Worm (Caenorhabditis elegans) whole organism, late embryonic: ENCODE results near the gene B0218.5.

Source experiments
- F13H6.1 ChIP-seq: sonication (generic microtip); optimal IDR thresholded peaks from 2 replicates; lab custom pipeline; 2016; ENCODE audit warnings: missing genetic modification characterization, missing compliant biosample characterization
- Y22D7AL.16 ChIP-seq: sonication (generic microtip); optimal IDR thresholded peaks from 2 replicates; lab custom pipeline; 2016; ENCODE audit warnings: missing genetic modification characterization, missing compliant biosample characterization
- ama-1 ChIP-seq: fragments of 150-350 bp; optimal IDR thresholded peaks from 2 replicates; lab custom pipeline; 2014
- ceh-18 ChIP-seq: sonication (generic microtip); optimal IDR thresholded peaks from 2 replicates; lab custom pipeline; 2016; ENCODE audit warnings: missing genetic modification characterization, missing compliant biosample characterization
- ceh-31 ChIP-seq: sonication (generic microtip); optimal IDR thresholded peaks from 2 replicates; lab custom pipeline; 2016; ENCODE audit warnings: missing genetic modification characterization, missing compliant biosample characterization
- ceh-34 ChIP-seq: sonication (generic microtip); optimal IDR thresholded peaks from 2 replicates; lab custom pipeline; 2016; ENCODE audit warnings: mild to moderate bottlenecking, missing genetic modification characterization, missing compliant biosample characterization
- ceh-9 ChIP-seq: sonication (generic microtip); optimal IDR thresholded peaks from 2 replicates; lab custom pipeline; 2016; ENCODE audit warnings: mild to moderate bottlenecking, missing genetic modification characterization, inconsistent platforms, missing compliant biosample characterization
- dve-1 ChIP-seq: sonication (generic microtip); optimal IDR thresholded peaks from 2 replicates; lab custom pipeline; 2017; ENCODE audit warnings: antibody characterized with exemption, mild to moderate bottlenecking, missing genetic modification characterization, missing compliant biosample characterization
- elt-2 ChIP-seq: sonication (generic microtip); optimal IDR thresholded peaks from 2 replicates; lab custom pipeline; 2016; ENCODE audit warnings: missing genetic modification reagents, missing genetic modification characterization, missing compliant biosample characterization
- elt-4 ChIP-seq: sonication (generic microtip); optimal IDR thresholded peaks from 2 replicates; lab custom pipeline; 2016; ENCODE audit warnings: missing genetic modification characterization, missing compliant biosample characterization
- hlh-13 ChIP-seq: fragments of 200-800 bp; sonication (Bioruptor generic); optimal IDR thresholded peaks from 2 replicates; lab custom pipeline; 2018; ENCODE audit warnings: mild to moderate bottlenecking, missing genetic modification characterization, missing compliant biosample characterization
- hlh-15 ChIP-seq: sonication (generic microtip); optimal IDR thresholded peaks from 2 replicates; lab custom pipeline; 2016; ENCODE audit warnings: missing genetic modification characterization, missing compliant biosample characterization
- hlh-30 ChIP-seq: sonication (generic microtip); optimal IDR thresholded peaks from 2 replicates; lab custom pipeline; 2017; ENCODE audit warnings: antibody characterized with exemption, missing genetic modification characterization, missing compliant biosample characterization; ENCODE audit not compliant: insufficient read depth
- hlh-6 ChIP-seq: sonication (generic microtip); optimal IDR thresholded peaks from 2 replicates; lab custom pipeline; 2016; ENCODE audit warnings: missing genotype, missing genetic modification characterization, missing compliant biosample characterization
- lin-11 ChIP-seq: fragments of 200-800 bp; sonication (Bioruptor generic); optimal IDR thresholded peaks from 2 replicates; lab custom pipeline; 2018; ENCODE audit warnings: mild to moderate bottlenecking, missing genetic modification characterization, missing compliant biosample characterization
- mec-3 ChIP-seq: sonication (generic microtip); optimal IDR thresholded peaks from 2 replicates; lab custom pipeline; 2016; ENCODE audit warnings: borderline replicate concordance, missing genetic modification characterization, missing compliant biosample characterization
- nfya-1 ChIP-seq: sonication (generic microtip); optimal IDR thresholded peaks from 2 replicates; lab custom pipeline; 2017; ENCODE audit warnings: missing genetic modification characterization, mild to moderate bottlenecking, missing compliant biosample characterization, antibody characterized with exemption, moderate library complexity
- nhr-11 ChIP-seq: fragments of 150-350 bp; optimal IDR thresholded peaks from 2 replicates; lab custom pipeline; 2014; ENCODE audit warnings: missing biosample characterization, missing genetic modification characterization
- nhr-232 ChIP-seq: sonication (generic microtip); optimal IDR thresholded peaks from 2 replicates; lab custom pipeline; 2016; ENCODE audit warnings: missing genetic modification characterization, missing compliant biosample characterization
- npax-4 ChIP-seq: sonication (generic microtip); optimal IDR thresholded peaks from 2 replicates; lab custom pipeline; 2016; ENCODE audit warnings: missing genetic modification characterization, missing compliant biosample characterization
- odd-2 ChIP-seq: sonication (generic microtip); optimal IDR thresholded peaks from 2 replicates; lab custom pipeline; 2017; ENCODE audit warnings: antibody characterized with exemption, mild to moderate bottlenecking, missing genetic modification characterization, missing compliant biosample characterization
- pag-3 ChIP-seq: sonication (generic microtip); optimal IDR thresholded peaks from 2 replicates; lab custom pipeline; 2016; ENCODE audit warnings: missing compliant biosample characterization, missing genetic modification characterization, borderline replicate concordance
- pat-9 ChIP-seq: fragments of 200-800 bp; sonication (Bioruptor generic); optimal IDR thresholded peaks from 2 replicates; lab custom pipeline; 2018; ENCODE audit warnings: mild to moderate bottlenecking, missing genetic modification characterization, moderate library complexity, missing compliant biosample characterization
- pax-1 ChIP-seq: fragments of 150-350 bp; optimal IDR thresholded peaks from 2 replicates; lab custom pipeline; 2014; ENCODE audit warnings: missing biosample characterization, missing genetic modification characterization
- pha-4 ChIP-seq: fragments of 150-350 bp; optimal IDR thresholded peaks from 2 replicates; lab custom pipeline; 2018; ENCODE audit warnings: missing biosample characterization, missing genetic modification reagents, missing genetic modification characterization
- pqm-1 ChIP-seq: sonication (generic microtip); optimal IDR thresholded peaks from 2 replicates; lab custom pipeline; 2016; ENCODE audit warnings: missing genetic modification characterization, missing compliant biosample characterization
- ref-2 ChIP-seq: sonication (generic microtip); optimal IDR thresholded peaks from 2 replicates; lab custom pipeline; 2016; ENCODE audit warnings: missing genetic modification characterization, missing compliant biosample characterization
- rnt-1 ChIP-seq: sonication (generic microtip); optimal IDR thresholded peaks from 2 replicates; lab custom pipeline; 2016; ENCODE audit warnings: missing genetic modification characterization, missing compliant biosample characterization
- sdc-2 ChIP-seq: sonication (generic microtip); optimal IDR thresholded peaks from 2 replicates; lab custom pipeline; 2016; ENCODE audit warnings: missing genotype, missing genetic modification characterization, missing compliant biosample characterization
- sox-4 ChIP-seq: sonication (generic microtip); optimal IDR thresholded peaks from 2 replicates; lab custom pipeline; 2017; ENCODE audit warnings: mild to moderate bottlenecking, missing genetic modification characterization, inconsistent platforms, missing compliant biosample characterization
- tbx-2 ChIP-seq: sonication (generic microtip); optimal IDR thresholded peaks from 2 replicates; lab custom pipeline; 2016; ENCODE audit warnings: missing genetic modification characterization, missing compliant biosample characterization
- unc-42 ChIP-seq: sonication (generic microtip); optimal IDR thresholded peaks from 2 replicates; lab custom pipeline; 2016; ENCODE audit warnings: missing genotype, missing genetic modification characterization, missing compliant biosample characterization
- unc-55 ChIP-seq: sonication (generic microtip); optimal IDR thresholded peaks from 2 replicates; lab custom pipeline; 2017; ENCODE audit warnings: missing biosample characterization, missing genetic modification reagents, missing genetic modification characterization

Gene B0218.5

ce11 chrIV:8136548-8136947, 20.5 kb downstream of the B0218.5 start:
- TF ChIP-seq ceh-18 (tag; lab: Kevin White, UChicago): no peak
- TF ChIP-seq F13H6.1 (tag; lab: Kevin White, UChicago): no peak
- no peak for TF ChIP-seq pag-3
- no peak for TF ChIP-seq nhr-11
- TF ChIP-seq dve-1 (tag; lab: Kevin White, UChicago): no peak
- TF ChIP-seq hlh-6 (tag; lab: Kevin White, UChicago): no peak
- no peak for TF ChIP-seq hlh-30 (tag; lab: Kevin White, UChicago)
- no peak for TF ChIP-seq nfya-1 (tag; lab: Kevin White, UChicago)
- no peak for TF ChIP-seq pqm-1
- TF ChIP-seq ref-2 (tag; lab: Kevin White, UChicago): no peak
- TF ChIP-seq hlh-15: no peak

DNA sequence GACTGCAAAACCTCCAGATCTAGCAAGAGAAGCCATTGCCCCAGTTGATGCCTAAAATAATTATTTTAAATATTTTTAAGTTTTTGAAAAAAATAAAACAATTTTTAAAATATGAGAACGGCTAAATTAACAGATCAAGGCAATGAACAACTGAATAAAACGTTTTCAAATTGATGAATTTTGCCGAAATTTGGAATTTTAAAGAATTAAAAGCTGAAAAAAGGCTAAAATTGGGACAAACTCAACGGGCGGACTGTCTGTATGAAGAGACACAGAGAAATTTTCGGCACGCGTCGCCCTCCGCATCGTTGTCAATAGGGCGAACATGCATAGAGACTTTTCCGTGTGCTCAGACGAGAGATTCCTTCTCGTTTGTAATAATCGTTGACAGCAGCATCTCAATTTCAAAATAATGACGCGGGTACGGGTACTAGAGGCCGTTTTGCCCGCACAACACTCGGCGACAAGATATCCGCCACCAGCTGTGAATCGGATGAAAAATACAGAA, 21.0 kb downstream of the B0218.5 start, which contains the start of the genes isp-1 and islo-1:
isp-1 (minus strand) TSS at position 51 of the 508 bp plus-strand sequence.
islo-1 (plus strand) TSS at position 385 of the 508 bp plus-strand sequence.
- TF ChIP-seq ceh-18 (tag; lab: Kevin White, UChicago) (peak; percentile 79), tbx-2 (tag; lab: Kevin White, UChicago) (peak; percentile 55), ceh-34 (tag; lab: Kevin White, UChicago) (peak; percentile 34), Y22D7AL.16 (tag; lab: Kevin White, UChicago) (no peak), unc-55 (GFP tag; lab: Kevin White, UChicago) (peak; percentile 17), nfya-1 (tag; lab: Kevin White, UChicago) (peak; percentile 60), rnt-1 (tag; lab: Kevin White, UChicago) (peak; percentile 50), hlh-13 (GFP tag; lab: Kevin White, UChicago) (no peak), ceh-9 (no peak), hlh-30 (tag; lab: Kevin White, UChicago) (peak; percentile 41), elt-2 (tag; lab: Kevin White, UChicago) (peak; percentile 36), ref-2 (tag; lab: Kevin White, UChicago) (peak; percentile 56), ceh-31 (peak; percentile 55), unc-42 (peak; percentile 4), odd-2 (tag; lab: Kevin White, UChicago) (no peak)

DNA sequence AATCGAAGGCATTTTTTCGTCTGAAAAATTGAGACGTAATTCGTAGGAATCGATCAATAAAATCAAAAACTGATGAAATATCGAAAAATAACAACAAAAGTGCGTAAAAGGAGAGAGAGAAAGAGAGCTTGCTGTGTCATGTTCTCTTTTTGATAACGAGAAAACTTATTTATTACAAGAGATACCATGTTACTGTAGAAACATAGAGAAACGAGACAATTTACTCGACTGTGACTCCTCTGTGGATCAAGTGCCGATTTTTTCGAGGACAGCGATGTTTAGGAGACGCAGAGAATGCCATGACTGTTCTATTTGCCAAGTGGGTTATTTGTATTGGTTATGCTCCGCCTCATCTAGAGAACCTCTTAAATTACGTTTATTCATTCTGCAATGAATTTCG, 23.5 kb downstream of the B0218.5 start, which contains the start of gene sph-1:
sph-1 (minus strand) TSS at position 23 of the 400 bp plus-strand sequence.
- TF ChIP-seq elt-2 (tag; lab: Kevin White, UChicago) (peak; percentile 58), lin-11 (no peak), dve-1 (tag; lab: Kevin White, UChicago) (peak; percentile 31), hlh-13 (GFP tag; lab: Kevin White, UChicago) (no peak), pax-1 (peak; percentile 74)
- TF ChIP-seq, all 69 proteins: peak for 3

DNA sequence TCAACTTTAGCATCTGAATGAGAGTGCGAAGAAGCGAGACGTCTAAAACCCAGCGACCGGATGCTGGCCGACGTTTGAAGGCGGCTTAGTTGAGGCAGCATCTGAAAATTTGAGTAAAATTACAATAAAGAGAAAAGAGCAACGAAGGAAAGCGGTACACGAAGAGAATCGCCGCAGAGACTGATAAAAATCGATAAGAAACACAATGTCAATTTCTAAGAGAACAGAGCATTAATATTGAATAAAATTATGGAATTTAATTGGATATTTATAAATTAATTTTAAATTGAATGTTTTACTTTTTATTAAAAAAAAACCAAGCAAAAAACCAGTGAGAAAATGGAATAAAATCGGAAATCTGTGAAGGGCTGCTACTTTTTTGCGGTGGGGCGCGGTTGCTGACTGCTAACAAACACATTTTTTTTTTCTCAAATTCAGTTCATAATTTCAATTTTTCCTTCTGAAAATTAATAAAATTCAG, 26.9 kb downstream of the B0218.5 start, which contains the start of the genes ndub-11 and moc-3:
ndub-11 (minus strand) TSS at position 101 of the 481 bp plus-strand sequence.
moc-3 (plus strand) TSS at position 431 of the 481 bp plus-strand sequence.
- TF ChIP-seq sdc-2: no peak
- TF ChIP-seq pat-9 (tag; lab: Kevin White, UChicago): no peak
- no peak for TF ChIP-seq ama-1 (lab: Kevin White, UChicago)
- TF ChIP-seq elt-4 (tag; lab: Kevin White, UChicago): no peak
- TF ChIP-seq nhr-232: no peak
- TF ChIP-seq pha-4 (tag; lab: Kevin White, UChicago): no peak
- no peak for TF ChIP-seq hlh-15
- no peak for TF ChIP-seq mec-3 (tag; lab: Kevin White, UChicago)
- no peak for TF ChIP-seq sox-4 (tag; lab: Kevin White, UChicago)
- no peak for TF ChIP-seq ceh-31
- no peak for TF ChIP-seq ceh-18 (tag; lab: Kevin White, UChicago)
- no peak for TF ChIP-seq nfya-1 (tag; lab: Kevin White, UChicago)
- TF ChIP-seq hlh-30 (tag; lab: Kevin White, UChicago): no peak
- TF ChIP-seq npax-4 (tag; lab: Kevin White, UChicago): no peak
- TF ChIP-seq, all 69 proteins: peak for 0
